Fruit fly (Drosophila melanogaster): ENCODE measurements around the gene TotE.

Gene TotE

DNA sequence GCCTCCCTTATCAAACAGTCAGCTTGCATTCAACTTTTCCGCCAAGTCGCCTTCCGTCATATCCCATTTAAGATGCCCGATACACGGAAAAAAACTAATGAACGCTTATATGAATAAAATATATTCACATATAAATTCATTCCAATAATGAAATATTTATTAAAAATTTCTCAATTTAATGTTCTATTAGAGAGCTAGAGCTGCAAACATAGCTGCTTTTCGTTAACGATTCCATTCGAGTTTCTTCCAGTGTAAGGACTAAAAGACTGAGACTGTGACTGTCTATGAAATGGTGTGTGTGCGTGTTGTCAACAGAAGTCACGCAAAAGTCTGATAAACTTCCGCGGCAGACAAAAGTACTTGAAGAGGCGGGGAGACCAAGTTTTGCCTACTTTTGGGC is 16.8 kb upstream of the TotE start (continued):
- TF ChIP-seq sens-2 (GFP tag; IDR thresholded peaks at IDR 0.05) = no peak
- TF ChIP-seq ato (GFP tag; IDR thresholded peaks at IDR 0.05; ENCODE audit: partially characterized antibody) = no peak
- peak; percentile 31 for TF ChIP-seq bcd (GFP tag; optimal IDR thresholded peaks at IDR 0.05)
- TF ChIP-seq Spps (tag; optimal IDR thresholded peaks at IDR 0.05) = no peak
- TF ChIP-seq nerfin-2 (GFP tag; IDR thresholded peaks at IDR 0.05; ENCODE audit: partially characterized antibody) = no peak
- TF ChIP-seq CG9876 (GFP tag; optimal IDR thresholded peaks at IDR 0.05) = no peak
- TF ChIP-seq Trl (optimal IDR thresholded peaks at IDR 0.05) = no peak
- TF ChIP-seq Trl (GFP tag; optimal IDR thresholded peaks at IDR 0.05) = no peak
- TF ChIP-seq en (GFP tag; optimal IDR thresholded peaks at IDR 0.05) = no peak
- no peak for TF ChIP-seq mld (GFP tag; IDR thresholded peaks at IDR 0.05; ENCODE audit: partially characterized antibody)
- TF ChIP-seq CrebB (tag; optimal IDR thresholded peaks at IDR 0.05) = no peak
- TF ChIP-seq Dfd (GFP tag; optimal IDR thresholded peaks at IDR 0.05) = no peak
- TF ChIP-seq abd-A (tag; optimal IDR thresholded peaks at IDR 0.05) = no peak
- TF ChIP-seq CG12071 (GFP tag; optimal IDR thresholded peaks at IDR 0.05) = no peak
- TF ChIP-seq CG9932 (GFP tag; IDR thresholded peaks at IDR 0.05) = peak; percentile 16; the same call in 1 of the 2 replicates
- no peak for TF ChIP-seq run (tag; optimal IDR thresholded peaks at IDR 0.05)
- no peak for TF ChIP-seq ash1 (GFP tag; optimal IDR thresholded peaks at IDR 0.05)
- no peak for TF ChIP-seq repo (GFP tag; optimal IDR thresholded peaks at IDR 0.05)
- no peak for TF ChIP-seq NC2β (GFP tag; optimal IDR thresholded peaks at IDR 0.05)
- no peak for TF ChIP-seq CG1832 (GFP tag; optimal IDR thresholded peaks at IDR 0.05)
- TF ChIP-seq lola (GFP tag; optimal IDR thresholded peaks at IDR 0.05) = no peak
- no peak for TF ChIP-seq CG4820 (GFP tag; optimal IDR thresholded peaks at IDR 0.05)
- TF ChIP-seq CG15514 (GFP tag; optimal IDR thresholded peaks at IDR 0.05) = peak; percentile 21
- no peak for TF ChIP-seq gro (GFP tag; optimal IDR thresholded peaks at IDR 0.05)
- TF ChIP-seq ATbp (GFP tag; optimal IDR thresholded peaks at IDR 0.05) = no peak
- TF ChIP-seq CG10431 (GFP tag; optimal IDR thresholded peaks at IDR 0.05) = no peak
- TF ChIP-seq mam (GFP tag; optimal IDR thresholded peaks at IDR 0.05) = no peak
- TF ChIP-seq gce (GFP tag; IDR thresholded peaks at IDR 0.05) = no peak
- no peak for TF ChIP-seq Hr39 (optimal IDR thresholded peaks at IDR 0.05)
- TF ChIP-seq CG7963 (GFP tag; IDR thresholded peaks at IDR 0.05; ENCODE audit: partially characterized antibody) = no peak
- peak; percentile 49 for TF ChIP-seq caup (GFP tag; optimal IDR thresholded peaks at IDR 0.05; ENCODE audit: severe bottlenecking)
- no peak for TF ChIP-seq nerfin-1 (tag; optimal IDR thresholded peaks at IDR 0.05)
- TF ChIP-seq CG12942 (GFP tag; optimal IDR thresholded peaks at IDR 0.05) = peak; percentile 4
- no peak for TF ChIP-seq CG14710 (tag; optimal IDR thresholded peaks at IDR 0.05)
- TF ChIP-seq CG16813 (GFP tag; IDR thresholded peaks at IDR 0.05; ENCODE audit: partially characterized antibody) = no peak
- peak; percentile 29 for TF ChIP-seq BtbVII (GFP tag; optimal IDR thresholded peaks at IDR 0.05)
- no peak for TF ChIP-seq cas (GFP tag; IDR thresholded peaks at IDR 0.05)
- TF ChIP-seq CG18764 (GFP tag; optimal IDR thresholded peaks at IDR 0.05) = peak; percentile 7
- TF ChIP-seq zen2 (GFP tag; IDR thresholded peaks at IDR 0.05; ENCODE audit: partially characterized antibody) = no peak
- no peak for TF ChIP-seq CG5953 (GFP tag; IDR thresholded peaks at IDR 0.05)
- TF ChIP-seq Ravus (GFP tag; IDR thresholded peaks at IDR 0.05) = no peak
- TF ChIP-seq C15 (GFP tag; IDR thresholded peaks at IDR 0.05) = no peak
- TF ChIP-seq CG3065 (GFP tag; optimal IDR thresholded peaks at IDR 0.05) = no peak
- no peak for TF ChIP-seq peb (GFP tag; IDR thresholded peaks at IDR 0.05)
- no peak for TF ChIP-seq MTF-1 (GFP tag; optimal IDR thresholded peaks at IDR 0.05; ENCODE audit: borderline replicate concordance)
- TF ChIP-seq Bdp1 (GFP tag; optimal IDR thresholded peaks at IDR 0.05) = no peak
- no peak for TF ChIP-seq prd (optimal IDR thresholded peaks at IDR 0.05)
- peak; percentile 60 for TF ChIP-seq prd (GFP tag; IDR thresholded peaks at IDR 0.05)
- TF ChIP-seq seq (GFP tag; IDR thresholded peaks at IDR 0.05) = no peak
- TF ChIP-seq pnt (GFP tag; optimal IDR thresholded peaks at IDR 0.05) = no peak
- TF ChIP-seq Doc2 (GFP tag; IDR thresholded peaks at IDR 0.05) = no peak
- peak; percentile 56 for TF ChIP-seq sens (GFP tag)
- no peak for TF ChIP-seq CG8478 (optimal IDR thresholded peaks at IDR 0.05)
- TF ChIP-seq CTCF (GFP tag; optimal IDR thresholded peaks at IDR 0.05) = peak; percentile 0

Data from whole organism, embryonic.